Fruit fly (Drosophila melanogaster) whole organism, embryonic: ENCODE data around the gene Rab3-GEF.

Source experiments
- Antp ChIP-seq: fragments of 200-800 bp; sonication (Bioruptor generic); optimal IDR thresholded peaks from 3 replicates; lab custom pipeline; 2016; ENCODE audit warnings: missing biosample characterization, missing genetic modification characterization
- Blimp-1 ChIP-seq: fragments of 200-800 bp; sonication (Bioruptor generic); optimal IDR thresholded peaks from 3 replicates; lab custom pipeline; 2018; ENCODE audit warnings: missing biosample characterization, missing genetic modification characterization, mild to moderate bottlenecking, moderate library complexity, missing genetic modification reagents
- CG1024 ChIP-seq: fragments of 200-800 bp; sonication (Bioruptor generic); IDR thresholded peaks from 2 replicates; pipeline ENCODE4 v1.3.6; 2022; ENCODE audit warnings: missing biosample characterization, missing genetic modification characterization
- CG10979 ChIP-seq: fragments of 200-800 bp; sonication (Bioruptor generic); optimal IDR thresholded peaks from 2 replicates; lab custom pipeline; 2018; ENCODE audit warnings: missing biosample characterization, mild to moderate bottlenecking, missing genetic modification characterization, moderate library complexity
- CG11696 ChIP-seq: fragments of 200-800 bp; sonication (Bioruptor generic); IDR thresholded peaks from 2 replicates; pipeline ENCODE4 v1.3.6; 2022; ENCODE audit warnings: missing biosample characterization, missing genetic modification characterization
- CG11723 ChIP-seq: fragments of 200-800 bp; sonication (Bioruptor generic); optimal IDR thresholded peaks from 2 replicates; lab custom pipeline; 2017; ENCODE audit warnings: missing biosample characterization, mild to moderate bottlenecking, missing genetic modification characterization
- CG12744 ChIP-seq: fragments of 200-800 bp; sonication (Bioruptor generic); optimal IDR thresholded peaks from 2 replicates; lab custom pipeline; 2016; ENCODE audit warnings: missing biosample characterization, missing genetic modification characterization
- CG13894 ChIP-seq: fragments of 200-800 bp; sonication (Bioruptor generic); optimal IDR thresholded peaks from 3 replicates; lab custom pipeline; 2018; ENCODE audit warnings: missing biosample characterization, mild to moderate bottlenecking, missing genetic modification characterization, moderate library complexity
- CG14710 ChIP-seq: fragments of 200-800 bp; sonication (Bioruptor generic); optimal IDR thresholded peaks from 3 replicates; lab custom pipeline; 2019; ENCODE audit warnings: missing biosample characterization, mild to moderate bottlenecking, missing genetic modification characterization, moderate library complexity
- CG15269 ChIP-seq: fragments of 200-800 bp; sonication (Bioruptor generic); optimal IDR thresholded peaks from 2 replicates; lab custom pipeline; 2018; ENCODE audit warnings: missing biosample characterization, mild to moderate bottlenecking, missing genetic modification characterization, moderate library complexity
- CG15514 ChIP-seq: fragments of 200-800 bp; sonication (Bioruptor generic); optimal IDR thresholded peaks from 3 replicates; lab custom pipeline; 2017; ENCODE audit warnings: missing biosample characterization, missing genetic modification characterization, mild to moderate bottlenecking, moderate library complexity, missing genetic modification reagents
- CG17186 ChIP-seq: fragments of 200-800 bp; sonication (Bioruptor generic); optimal IDR thresholded peaks from 3 replicates; lab custom pipeline; 2017; ENCODE audit warnings: missing biosample characterization, missing genetic modification reagents, missing genetic modification characterization
- CG2889 ChIP-seq: fragments of 200-800 bp; sonication (Bioruptor generic); IDR thresholded peaks from 3 replicates; pipeline ENCODE4 v1.3.6; 2022; ENCODE audit warnings: missing biosample characterization, missing genetic modification characterization
- CG3065 ChIP-seq: fragments of 200-800 bp; sonication (Bioruptor generic); optimal IDR thresholded peaks from 2 replicates; lab custom pipeline; 2016; ENCODE audit warnings: missing biosample characterization, missing genetic modification characterization
- CG31441 ChIP-seq: fragments of 200-800 bp; sonication (Bioruptor generic); IDR thresholded peaks from 2 replicates; pipeline ENCODE4 v1.3.6; 2022; ENCODE audit warnings: missing biosample characterization, missing genetic modification characterization
- CG33213 ChIP-seq: fragments of 200-800 bp; sonication (Bioruptor generic); optimal IDR thresholded peaks from 3 replicates; lab custom pipeline; 2016; ENCODE audit warnings: missing biosample characterization, missing genetic modification characterization
- CG4707 ChIP-seq: fragments of 200-800 bp; sonication (Bioruptor generic); optimal IDR thresholded peaks from 2 replicates; lab custom pipeline; 2018; ENCODE audit warnings: missing biosample characterization, mild to moderate bottlenecking, missing genetic modification characterization, moderate library complexity
- CG4820 ChIP-seq: fragments of 200-800 bp; sonication (Bioruptor generic); optimal IDR thresholded peaks from 3 replicates; lab custom pipeline; 2016; ENCODE audit warnings: missing biosample characterization, missing genetic modification characterization
- CG7357 ChIP-seq: fragments of 200-800 bp; sonication (Bioruptor generic); IDR thresholded peaks from 3 replicates; pipeline ENCODE4 v1.3.6; 2022; ENCODE audit warnings: missing biosample characterization, missing genetic modification characterization
- CG7556 ChIP-seq: fragments of 200-800 bp; sonication (Bioruptor generic); optimal IDR thresholded peaks from 2 replicates; lab custom pipeline; 2017; ENCODE audit warnings: missing biosample characterization, mild to moderate bottlenecking, missing genetic modification characterization
- CG7786 ChIP-seq: fragments of 200-800 bp; sonication (Bioruptor generic); optimal IDR thresholded peaks from 2 replicates; lab custom pipeline; 2016; ENCODE audit warnings: missing biosample characterization, missing genetic modification characterization
- CG7839 ChIP-seq: fragments of 200-800 bp; sonication (Bioruptor generic); optimal IDR thresholded peaks from 3 replicates; lab custom pipeline; 2018; ENCODE audit warnings: missing biosample characterization, mild to moderate bottlenecking, missing genetic modification characterization, moderate library complexity
- CG8478 ChIP-seq: fragments of >200 bp; optimal IDR thresholded peaks from 2 replicates; lab custom pipeline; 2018
- Camta ChIP-seq: fragments of 200-800 bp; sonication (Bioruptor generic); optimal IDR thresholded peaks from 2 replicates; lab custom pipeline; 2016; ENCODE audit warnings: missing biosample characterization, missing genetic modification characterization
- D ChIP-seq, 2 experiments: fragments of 200-800 bp in 1 of 2; fragments of >200 bp in 1 of 2; sonication (Bioruptor generic) in 1 of 2; optimal IDR thresholded peaks; 2 replicates in 1 of 2; 3 replicates in 1 of 2; lab custom pipeline; 2017; ENCODE audit warnings: mild to moderate bottlenecking in 1 of 2, missing biosample characterization in 1 of 2, missing genetic modification characterization in 1 of 2, missing genetic modification reagents in 1 of 2
- Doc3 ChIP-seq: fragments of 200-800 bp; sonication (Bioruptor generic); IDR thresholded peaks from 3 replicates; pipeline ENCODE4 v1.3.6; 2022; ENCODE audit warnings: missing biosample characterization, missing genetic modification characterization; ENCODE audit not compliant: partially characterized antibody
- Hmr ChIP-seq: fragments of 200-800 bp; sonication (Bioruptor generic); optimal IDR thresholded peaks from 3 replicates; lab custom pipeline; 2017; ENCODE audit warnings: mild to moderate bottlenecking, missing biosample characterization, missing genetic modification reagents, missing genetic modification characterization
- Hr3 ChIP-seq: fragments of 200-800 bp; sonication (Bioruptor generic); optimal IDR thresholded peaks from 3 replicates; lab custom pipeline; 2016; ENCODE audit warnings: missing biosample characterization, missing genetic modification characterization
- Hr51 ChIP-seq, 2 experiments: fragments of 200-800 bp; sonication (Bioruptor generic); optimal IDR thresholded peaks; 2 replicates in 1 of 2; 3 replicates in 1 of 2; lab custom pipeline; 2016 to 2018; ENCODE audit warnings: missing biosample characterization in 2 of 2, missing genetic modification characterization in 2 of 2, mild to moderate bottlenecking in 1 of 2, moderate library complexity in 1 of 2
- Nf-YA ChIP-seq: fragments of 200-800 bp; sonication (Bioruptor generic); IDR thresholded peaks from 2 replicates; pipeline ENCODE4 v1.3.6; 2022; ENCODE audit warnings: missing biosample characterization, missing genetic modification characterization
- YL-1 ChIP-seq: fragments of 200-800 bp; sonication (Bioruptor generic); optimal IDR thresholded peaks from 3 replicates; lab custom pipeline; 2017; ENCODE audit warnings: missing biosample characterization, mild to moderate bottlenecking, missing genetic modification characterization
- al ChIP-seq: fragments of 200-800 bp; sonication (Bioruptor generic); IDR thresholded peaks from 2 replicates; pipeline ENCODE4 v1.3.6; 2022; ENCODE audit warnings: missing biosample characterization, missing genetic modification characterization
- ase ChIP-seq: fragments of 200-800 bp; sonication (Bioruptor generic); IDR thresholded peaks from 3 replicates; pipeline ENCODE4 v1.3.6; 2022; ENCODE audit warnings: missing biosample characterization, missing genetic modification characterization
- crol ChIP-seq: fragments of 200-800 bp; sonication (Bioruptor generic); IDR thresholded peaks from 2 replicates; pipeline ENCODE4 v1.3.6; 2022; ENCODE audit warnings: missing biosample characterization, missing genetic modification characterization
- emc ChIP-seq: fragments of 200-800 bp; sonication (Bioruptor generic); optimal IDR thresholded peaks from 2 replicates; lab custom pipeline; 2016; ENCODE audit warnings: missing biosample characterization, missing genetic modification characterization
- fd3F ChIP-seq: fragments of 200-800 bp; sonication (Bioruptor generic); optimal IDR thresholded peaks from 2 replicates; lab custom pipeline; 2018; ENCODE audit warnings: missing biosample characterization, mild to moderate bottlenecking, missing genetic modification characterization, moderate library complexity
- gcm2 ChIP-seq: fragments of 200-800 bp; sonication (Bioruptor generic); optimal IDR thresholded peaks from 2 replicates; lab custom pipeline; 2016; ENCODE audit warnings: missing biosample characterization, missing genetic modification characterization
- ham ChIP-seq: fragments of 200-800 bp; sonication (Bioruptor generic); IDR thresholded peaks from 2 replicates; pipeline ENCODE4 v1.3.6; 2022; ENCODE audit warnings: missing biosample characterization, missing genetic modification characterization
- kah ChIP-seq: fragments of 200-800 bp; sonication (Bioruptor generic); optimal IDR thresholded peaks from 2 replicates; lab custom pipeline; 2018; ENCODE audit warnings: missing biosample characterization, mild to moderate bottlenecking, missing genetic modification characterization
- mld ChIP-seq: fragments of 200-800 bp; sonication (Bioruptor generic); IDR thresholded peaks from 3 replicates; pipeline ENCODE4 v1.3.6; 2022; ENCODE audit warnings: missing biosample characterization, missing genetic modification characterization; ENCODE audit not compliant: partially characterized antibody
- nom ChIP-seq: fragments of 200-800 bp; sonication (Bioruptor generic); optimal IDR thresholded peaks from 2 replicates; lab custom pipeline; 2017; ENCODE audit warnings: missing biosample characterization, missing genetic modification characterization, mild to moderate bottlenecking, moderate library complexity, missing genetic modification reagents
- otp ChIP-seq: fragments of 200-800 bp; sonication (Bioruptor generic); IDR thresholded peaks from 3 replicates; pipeline ENCODE4, ENCODE4 v1.3.6; 2022; ENCODE audit warnings: missing biosample characterization, missing genetic modification characterization
- pfk ChIP-seq: fragments of 200-800 bp; sonication (Bioruptor generic); optimal IDR thresholded peaks from 2 replicates; lab custom pipeline; 2018; ENCODE audit warnings: missing biosample characterization, mild to moderate bottlenecking, missing genetic modification characterization, moderate library complexity
- pros ChIP-seq: fragments of 200-800 bp; sonication (Bioruptor generic); optimal IDR thresholded peaks from 3 replicates; lab custom pipeline; 2019; ENCODE audit warnings: missing biosample characterization, mild to moderate bottlenecking, missing genetic modification characterization, moderate library complexity
- pzg ChIP-seq: fragments of 200-800 bp; sonication (Bioruptor generic); optimal IDR thresholded peaks from 3 replicates; lab custom pipeline; 2018; ENCODE audit warnings: missing biosample characterization, mild to moderate bottlenecking, missing genetic modification characterization, moderate library complexity
- stc ChIP-seq: fragments of 200-800 bp; sonication (Bioruptor generic); IDR thresholded peaks from 2 replicates; pipeline ENCODE4 v1.3.6; 2022; ENCODE audit warnings: missing biosample characterization, missing genetic modification characterization
- trh ChIP-seq: fragments of 200-800 bp; sonication (Bioruptor generic); optimal IDR thresholded peaks from 2 replicates; lab custom pipeline; 2016; ENCODE audit warnings: missing biosample characterization, missing genetic modification characterization
- twi ChIP-seq: fragments of 200-800 bp; optimal IDR thresholded peaks from 2 replicates; lab custom pipeline; 2019; ENCODE audit warnings: missing biosample characterization, mild to moderate bottlenecking, missing genetic modification characterization, moderate library complexity
- unpg ChIP-seq: fragments of 200-800 bp; sonication (Bioruptor generic); optimal IDR thresholded peaks from 3 replicates; lab custom pipeline; 2018; ENCODE audit warnings: missing biosample characterization, mild to moderate bottlenecking, missing genetic modification characterization, moderate library complexity
- yki ChIP-seq: fragments of >200 bp; optimal IDR thresholded peaks from 3 replicates; lab custom pipeline; 2018
- zf30C ChIP-seq: fragments of 200-800 bp; sonication (Bioruptor generic); optimal IDR thresholded peaks from 3 replicates; lab custom pipeline; 2018; ENCODE audit warnings: missing biosample characterization, mild to moderate bottlenecking, missing genetic modification characterization

The Rab3-GEF gene

dm6 chrX:15123418-15123994 lies 34.0 kb downstream of the Rab3-GEF start (continued):
- TF ChIP-seq CG17186 (GFP tag; lab: Kevin White, UChicago), result no peak
- no peak for TF ChIP-seq CG11696 (GFP tag; lab: Robert Waterston, UW)
- no peak for TF ChIP-seq pfk (GFP tag; lab: Kevin White, UChicago)
- no peak for TF ChIP-seq CG11723 (GFP tag; lab: Kevin White, UChicago)
- peak; percentile 4 for TF ChIP-seq unpg (GFP tag; lab: Kevin White, UChicago)
- TF ChIP-seq fd3F (GFP tag; lab: Kevin White, UChicago), result no peak
- TF ChIP-seq CG31441, result peak; percentile 27; the same call in 1 of the 2 replicates
- TF ChIP-seq ase (GFP tag; lab: Robert Waterston, UW), result no peak
- TF ChIP-seq CG3065 (GFP tag; lab: Kevin White, UChicago), result no peak
- no peak for TF ChIP-seq CG8478 (lab: Kevin White, UChicago)
- peak; percentile 4 for TF ChIP-seq CG15269
- TF ChIP-seq al, result no peak
- no peak for TF ChIP-seq Nf-YA (GFP tag; lab: Robert Waterston, UW)
- no peak for TF ChIP-seq CG33213
- TF ChIP-seq Camta (GFP tag; lab: Kevin White, UChicago), result no peak
- TF ChIP-seq CG7786 (GFP tag; lab: Kevin White, UChicago), result no peak
- no peak for TF ChIP-seq D (optimal IDR thresholded peaks at IDR 0.05; lab: Kevin White, UChicago)
- no peak for TF ChIP-seq D (GFP tag; optimal IDR thresholded peaks at IDR 0.05; lab: Kevin White, UChicago)
- no peak for TF ChIP-seq CG14710 (tag; lab: Kevin White, UChicago)
- TF ChIP-seq CG10979 (tag; lab: Kevin White, UChicago), result peak; percentile 6
- TF ChIP-seq Hmr (GFP tag; lab: Kevin White, UChicago), result no peak
- TF ChIP-seq CG15514, result no peak
- TF ChIP-seq trh (GFP tag; lab: Kevin White, UChicago), result no peak
- TF ChIP-seq twi (tag; lab: Kevin White, UChicago), result no peak
- TF ChIP-seq otp (GFP tag; lab: Robert Waterston, UW), result no peak
- TF ChIP-seq CG12744 (GFP tag; lab: Kevin White, UChicago), result no peak
- no peak for TF ChIP-seq CG1024 (GFP tag; lab: Robert Waterston, UW)
- TF ChIP-seq Doc3, result no peak
- TF ChIP-seq ham, result no peak
- TF ChIP-seq Hr3 (GFP tag; lab: Kevin White, UChicago), result no peak
- no peak for TF ChIP-seq stc (GFP tag; lab: Robert Waterston, UW)
- no peak for TF ChIP-seq emc (GFP tag; lab: Kevin White, UChicago)
- no peak for TF ChIP-seq nom (GFP tag; lab: Kevin White, UChicago)
- no peak for TF ChIP-seq pros (GFP tag; lab: Kevin White, UChicago)
- no peak for TF ChIP-seq CG13894 (tag; lab: Kevin White, UChicago)
- no peak for TF ChIP-seq zf30C (GFP tag; lab: Kevin White, UChicago)
- peak; percentile 5 for TF ChIP-seq CG7556 (GFP tag; lab: Kevin White, UChicago)
- peak; percentile 6 for TF ChIP-seq CG7839 (tag; lab: Kevin White, UChicago)
- no peak for TF ChIP-seq pzg (GFP tag; lab: Kevin White, UChicago)
- no peak for TF ChIP-seq crol (GFP tag; lab: Robert Waterston, UW)
- no peak for TF ChIP-seq mld (GFP tag; lab: Robert Waterston, UW)
- TF ChIP-seq yki (lab: Kevin White, UChicago), result no peak
- TF ChIP-seq CG2889, result no peak
- no peak for TF ChIP-seq CG7357 (GFP tag; lab: Robert Waterston, UW)
- no peak for TF ChIP-seq Antp (GFP tag; lab: Kevin White, UChicago)
- TF ChIP-seq YL-1 (GFP tag; lab: Kevin White, UChicago), result no peak
- TF ChIP-seq Blimp-1 (GFP tag; lab: Kevin White, UChicago), result peak; percentile 8
- TF ChIP-seq CG4820 (GFP tag; lab: Kevin White, UChicago), result no peak
- TF ChIP-seq CG4707 (GFP tag; lab: Kevin White, UChicago), result no peak
- TF ChIP-seq Hr51 (GFP tag; optimal IDR thresholded peaks at IDR 0.05; lab: Kevin White, UChicago), result peak in 1 of 2 experiments; percentile 64
- TF ChIP-seq gcm2 (GFP tag; lab: Kevin White, UChicago), result no peak
- TF ChIP-seq kah (GFP tag; lab: Kevin White, UChicago), result no peak
